Worm (Caenorhabditis elegans) whole organism, mixed stage, embryonic: ENCODE data around the gene F14B8.4.

ENCODE experiments used
- M03D4.4 ChIP-seq: sonication (generic microtip); optimal IDR thresholded peaks from 2 replicates; lab custom pipeline; 2017; ENCODE audit warnings: mild to moderate bottlenecking, missing genetic modification characterization, missing compliant biosample characterization
- bed-3 ChIP-seq: fragments of 200-800 bp; sonication (Bioruptor generic); optimal IDR thresholded peaks from 3 replicates; lab custom pipeline; 2018; ENCODE audit warnings: mild to moderate bottlenecking, missing genetic modification characterization, moderate library complexity, missing compliant biosample characterization
- blmp-1 ChIP-seq: fragments of 150-350 bp; optimal IDR thresholded peaks from 2 replicates; lab custom pipeline; 2014; ENCODE audit warnings: missing biosample characterization, missing genetic modification characterization
- ceh-43 ChIP-seq: fragments of 200-800 bp; sonication (Bioruptor generic); optimal IDR thresholded peaks from 2 replicates; lab custom pipeline; 2018; ENCODE audit warnings: mild to moderate bottlenecking, missing genetic modification characterization, moderate library complexity, missing compliant biosample characterization
- ceh-83 ChIP-seq: fragments of 200-800 bp; sonication (Bioruptor generic); optimal IDR thresholded peaks from 2 replicates; lab custom pipeline; 2018; ENCODE audit warnings: mild to moderate bottlenecking, missing genetic modification characterization, missing compliant biosample characterization
- ces-1 ChIP-seq: fragments of 150-350 bp; optimal IDR thresholded peaks from 2 replicates; lab custom pipeline; 2014; ENCODE audit warnings: missing biosample characterization, missing genetic modification reagents, missing genetic modification characterization
- cnd-1 ChIP-seq: fragments of 200-800 bp; sonication (Bioruptor generic); optimal IDR thresholded peaks from 2 replicates; lab custom pipeline; 2018; ENCODE audit warnings: mild to moderate bottlenecking, missing genetic modification characterization, missing compliant biosample characterization
- drap-1 ChIP-seq: fragments of 200-800 bp; sonication (Bioruptor generic); optimal IDR thresholded peaks from 3 replicates; lab custom pipeline; 2018; ENCODE audit warnings: mild to moderate bottlenecking, missing genetic modification characterization, missing compliant biosample characterization
- elt-1 ChIP-seq: sonication (generic microtip); optimal IDR thresholded peaks from 2 replicates; lab custom pipeline; 2017; ENCODE audit warnings: missing genetic modification characterization, mild to moderate bottlenecking, missing compliant biosample characterization, antibody characterized with exemption, moderate library complexity, borderline replicate concordance; ENCODE audit not compliant: insufficient read depth
- elt-3 ChIP-seq: fragments of 150-350 bp; optimal IDR thresholded peaks from 2 replicates; lab custom pipeline; 2014; ENCODE audit warnings: missing biosample characterization, missing genetic modification characterization
- flh-1 ChIP-seq: fragments of 200-800 bp; sonication (Bioruptor generic); optimal IDR thresholded peaks from 2 replicates; lab custom pipeline; 2018; ENCODE audit warnings: mild to moderate bottlenecking, missing genetic modification characterization, moderate library complexity, missing compliant biosample characterization
- ham-2 ChIP-seq: fragments of 200-800 bp; sonication (Bioruptor generic); optimal IDR thresholded peaks from 2 replicates; lab custom pipeline; 2018; ENCODE audit warnings: mild to moderate bottlenecking, missing genetic modification characterization, missing compliant biosample characterization
- hlh-1 ChIP-seq: fragments of 150-350 bp; optimal IDR thresholded peaks from 2 replicates; lab custom pipeline; 2014; ENCODE audit warnings: missing biosample characterization, missing genetic modification reagents, missing genetic modification characterization
- lin-13 ChIP-seq: fragments of 150-350 bp; optimal IDR thresholded peaks from 2 replicates; lab custom pipeline; 2014; ENCODE audit warnings: missing biosample characterization, missing genetic modification characterization
- lin-32 ChIP-seq: fragments of 200-800 bp; sonication (Bioruptor generic); optimal IDR thresholded peaks from 2 replicates; lab custom pipeline; 2018; ENCODE audit warnings: mild to moderate bottlenecking, missing genetic modification characterization, missing compliant biosample characterization
- lsy-2 ChIP-seq: fragments of 150-350 bp; optimal IDR thresholded peaks from 2 replicates; lab custom pipeline; 2014; ENCODE audit warnings: missing biosample characterization, missing genetic modification characterization
- mab-5 ChIP-seq: fragments of 150-350 bp; optimal IDR thresholded peaks from 2 replicates; lab custom pipeline; 2014; ENCODE audit warnings: missing biosample characterization, missing genetic modification characterization
- mep-1 ChIP-seq: fragments of 150-350 bp; optimal IDR thresholded peaks from 2 replicates; lab custom pipeline; 2017; ENCODE audit warnings: missing biosample characterization, missing genetic modification reagents, missing genetic modification characterization, inconsistent platforms
- nhr-12 ChIP-seq: fragments of 150-350 bp; optimal IDR thresholded peaks from 2 replicates; lab custom pipeline; 2014; ENCODE audit warnings: missing biosample characterization, missing genetic modification characterization
- nhr-2 ChIP-seq: fragments of 150-350 bp; optimal IDR thresholded peaks from 2 replicates; lab custom pipeline; 2014; ENCODE audit warnings: missing biosample characterization, missing genetic modification characterization
- nhr-237 ChIP-seq: fragments of 150-350 bp; optimal IDR thresholded peaks from 2 replicates; lab custom pipeline; 2014; ENCODE audit warnings: missing biosample characterization, missing genetic modification characterization
- nhr-28 ChIP-seq: fragments of 150-350 bp; optimal IDR thresholded peaks from 2 replicates; lab custom pipeline; 2014; ENCODE audit warnings: missing biosample characterization, missing genetic modification characterization
- nhr-76 ChIP-seq: sonication (generic microtip); optimal IDR thresholded peaks from 2 replicates; lab custom pipeline; 2017; ENCODE audit warnings: missing biosample characterization, missing genetic modification characterization
- pha-4 ChIP-seq: fragments of 150-350 bp; optimal IDR thresholded peaks from 2 replicates; lab custom pipeline; 2018; ENCODE audit warnings: missing biosample characterization, missing genetic modification reagents, missing genetic modification characterization
- sem-2 ChIP-seq: fragments of 200-800 bp; sonication (Bioruptor generic); optimal IDR thresholded peaks from 2 replicates; lab custom pipeline; 2018; ENCODE audit warnings: mild to moderate bottlenecking, missing genetic modification characterization, missing compliant biosample characterization
- snpc-4 ChIP-seq: fragments of 150-350 bp; optimal IDR thresholded peaks from 2 replicates; lab custom pipeline; 2014; ENCODE audit warnings: missing biosample characterization, missing genetic modification characterization
- tbx-8 ChIP-seq: fragments of 200-800 bp; sonication (Bioruptor generic); optimal IDR thresholded peaks from 2 replicates; lab custom pipeline; 2018; ENCODE audit warnings: mild to moderate bottlenecking, missing genetic modification characterization, moderate library complexity, missing compliant biosample characterization
- unc-39 ChIP-seq: fragments of 150-350 bp; optimal IDR thresholded peaks from 2 replicates; lab custom pipeline; 2014; ENCODE audit warnings: missing biosample characterization, missing genetic modification characterization
- unc-62 ChIP-seq: fragments of 150-350 bp; optimal IDR thresholded peaks from 2 replicates; lab custom pipeline; 2014; ENCODE audit warnings: missing biosample characterization, missing genetic modification reagents, missing genetic modification characterization
- zip-8 ChIP-seq: fragments of 150-350 bp; optimal IDR thresholded peaks from 2 replicates; lab custom pipeline; 2014; ENCODE audit warnings: missing biosample characterization, missing genetic modification characterization
- ztf-11 ChIP-seq: fragments of 150-350 bp; optimal IDR thresholded peaks from 2 replicates; lab custom pipeline; 2014; ENCODE audit warnings: missing biosample characterization, missing genetic modification characterization

The F14B8.4 gene

ce11 chrX:6899848-6900247, at the start of gene F14B8.4:
Gene F14B8.4 (minus strand): TSS chrX:6899948.
- TF ChIP-seq ceh-43 (GFP tag; lab: Kevin White, UChicago) (no peak), ceh-83 (no peak), lin-13 (no peak), flh-1 (no peak)

DNA sequence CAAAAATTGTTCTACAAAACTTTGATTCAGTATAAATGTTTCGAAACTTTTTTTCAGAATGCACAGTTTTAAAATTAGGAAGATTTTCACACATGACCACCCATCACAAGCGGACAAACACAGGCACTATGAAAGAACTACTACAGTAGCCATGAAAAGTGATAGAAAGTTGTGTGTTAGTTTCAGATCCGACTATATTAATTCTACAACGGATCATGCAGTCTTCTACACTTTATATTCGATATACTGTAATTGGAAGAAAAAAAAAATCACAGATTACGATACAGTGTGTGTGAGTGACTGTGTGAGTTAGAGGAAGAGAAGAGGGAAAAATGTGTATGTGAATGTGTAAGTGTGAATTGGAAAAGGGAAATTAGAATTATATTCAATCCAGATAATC, 47.0 kb upstream of the F14B8.4 start:
- no peak for TF ChIP-seq pha-4 (tag; lab: Kevin White, UChicago)
- TF ChIP-seq tbx-8 (GFP tag; lab: Kevin White, UChicago) = no peak
- no peak for TF ChIP-seq mep-1 (tag; lab: Kevin White, UChicago)
- no peak for TF ChIP-seq elt-3 (tag; lab: Kevin White, UChicago)
- no peak for TF ChIP-seq ces-1 (GFP tag; lab: Kevin White, UChicago)
- no peak for TF ChIP-seq lsy-2 (tag; lab: Kevin White, UChicago)
- no peak for TF ChIP-seq sem-2 (GFP tag; lab: Kevin White, UChicago)
- TF ChIP-seq hlh-1 = no peak
- TF ChIP-seq flh-1 = no peak
- TF ChIP-seq zip-8 = no peak
- TF ChIP-seq nhr-28 = no peak
- no peak for TF ChIP-seq nhr-237
- no peak for TF ChIP-seq nhr-2

ce11 chrX:6941711-6942110, 42.0 kb upstream of the F14B8.4 start:
- TF ChIP-seq unc-39 (no peak), drap-1 (GFP tag; lab: Kevin White, UChicago) (no peak), nhr-28 (no peak), nhr-76 (tag; lab: Kevin White, UChicago) (no peak), sem-2 (GFP tag; lab: Kevin White, UChicago) (no peak), lin-32 (GFP tag; lab: Kevin White, UChicago) (no peak)
- TF ChIP-seq, all 35 proteins: peak for 0

DNA sequence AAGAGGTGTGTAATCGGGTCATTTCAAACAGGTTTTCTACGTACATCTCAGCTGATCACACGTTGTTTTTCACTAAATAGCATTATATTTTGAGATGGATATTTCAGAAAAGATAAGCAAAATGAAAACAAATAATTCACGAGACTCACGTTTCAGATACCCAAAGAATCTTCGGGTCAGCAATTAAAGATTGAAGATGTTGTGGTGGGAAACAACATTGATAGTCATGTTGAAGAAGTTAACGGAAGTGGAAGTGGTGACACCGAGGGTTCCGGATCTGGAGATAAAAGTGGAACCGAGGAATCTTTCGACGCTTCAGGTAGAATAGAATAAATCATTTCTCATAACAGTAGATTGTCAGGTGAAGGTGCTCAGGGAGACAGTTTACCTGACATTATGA, 41.0 kb upstream of the F14B8.4 start:
- TF ChIP-seq zip-8 = no peak
- TF ChIP-seq nhr-12 (tag; lab: Kevin White, UChicago) = no peak
- TF ChIP-seq blmp-1 (tag; lab: Kevin White, UChicago) = no peak
- TF ChIP-seq nhr-28 = no peak
- no peak for TF ChIP-seq elt-1 (tag; lab: Kevin White, UChicago)
- TF ChIP-seq ces-1 (GFP tag; lab: Kevin White, UChicago) = no peak
- no peak for TF ChIP-seq ztf-11
- TF ChIP-seq hlh-1 = no peak
- no peak for TF ChIP-seq drap-1 (GFP tag; lab: Kevin White, UChicago)
- no peak for TF ChIP-seq lin-32 (GFP tag; lab: Kevin White, UChicago)
- no peak for TF ChIP-seq snpc-4 (tag; lab: Kevin White, UChicago)
- no peak for TF ChIP-seq ceh-83
- TF ChIP-seq mab-5 = no peak
- TF ChIP-seq bed-3 (GFP tag; lab: Kevin White, UChicago) = no peak
- TF ChIP-seq mep-1 (tag; lab: Kevin White, UChicago) = no peak
- no peak for TF ChIP-seq nhr-237
- TF ChIP-seq unc-39 = no peak
- no peak for TF ChIP-seq lsy-2 (tag; lab: Kevin White, UChicago)
- TF ChIP-seq unc-62 (GFP tag; lab: Kevin White, UChicago) = no peak
- TF ChIP-seq flh-1 = no peak

DNA sequence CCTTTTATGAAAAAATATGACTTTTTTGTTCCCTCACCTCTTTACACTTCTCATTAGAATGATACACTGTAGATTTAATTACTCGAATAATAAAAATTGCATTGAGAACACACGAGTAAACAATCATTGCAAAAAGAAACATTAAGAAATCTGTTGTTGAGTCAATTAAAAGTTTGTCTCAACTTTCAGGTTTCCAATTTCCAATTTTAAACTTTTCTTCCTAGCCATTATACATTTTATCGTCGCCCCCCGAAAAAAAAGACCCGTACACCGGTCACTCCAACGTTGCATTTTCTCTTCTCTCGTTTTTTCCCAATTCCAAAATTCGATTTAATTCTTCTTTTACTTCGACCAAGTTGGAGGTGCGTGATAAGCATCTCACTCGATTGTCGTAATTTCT, 40.2 kb upstream of the F14B8.4 start, which contains the start of gene C16E9.1:
Gene C16E9.1, plus strand, starts transcription at position 301 of the 400 bp plus-strand sequence.
- TF ChIP-seq snpc-4 (tag; lab: Kevin White, UChicago) (no peak), mab-5 (no peak)

- TF ChIP-seq cnd-1 (tag; lab: Kevin White, UChicago) (no peak), mab-5 (no peak), M03D4.4 (tag; lab: Kevin White, UChicago) (no peak), lin-13 (no peak), unc-62 (GFP tag; lab: Kevin White, UChicago) (no peak), pha-4 (tag; lab: Kevin White, UChicago) (no peak), ham-2 (GFP tag; lab: Kevin White, UChicago) (no peak), ceh-83 (no peak), nhr-76 (tag; lab: Kevin White, UChicago) (no peak), nhr-237 (no peak), nhr-12 (tag; lab: Kevin White, UChicago) (no peak), sem-2 (GFP tag; lab: Kevin White, UChicago) (no peak), drap-1 (GFP tag; lab: Kevin White, UChicago) (no peak), blmp-1 (tag; lab: Kevin White, UChicago) (no peak), nhr-2 (no peak), nhr-28 (no peak), ceh-43 (GFP tag; lab: Kevin White, UChicago) (no peak)
These were observed 38.0 kb upstream of the F14B8.4 start for ce11 chrX:6937742-6938141.
